Fruit fly (Drosophila melanogaster): ENCODE results near the gene sro.

DNA sequence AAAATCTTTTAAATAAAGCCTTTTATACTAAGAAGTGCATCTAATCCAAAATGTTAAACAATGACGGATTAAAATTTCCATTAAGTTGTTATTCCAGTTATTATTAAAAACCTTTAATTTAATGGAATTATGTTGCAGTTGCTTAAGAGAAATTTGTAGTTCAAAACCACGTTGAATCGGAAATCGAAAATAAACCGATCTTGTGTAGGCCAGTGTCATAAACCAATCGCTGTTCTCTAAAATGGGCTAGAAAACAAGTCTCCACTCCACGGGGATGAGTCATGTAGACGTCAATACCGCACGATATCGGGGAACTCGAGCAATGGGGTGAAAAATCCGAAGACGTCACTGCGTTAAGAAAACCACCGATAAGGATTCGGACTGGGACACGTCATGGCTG lies 32.8 kb upstream of the sro start:
- no peak for TF ChIP-seq psq (optimal IDR thresholded peaks at IDR 0.05)
- TF ChIP-seq h (optimal IDR thresholded peaks at IDR 0.05) = no peak
- TF ChIP-seq Myc (optimal IDR thresholded peaks at IDR 0.05) = no peak
- no peak for TF ChIP-seq ttk (optimal IDR thresholded peaks at IDR 0.05)
- TF ChIP-seq Sin3A (optimal IDR thresholded peaks at IDR 0.05) = no peak
- no peak for TF ChIP-seq insv (optimal IDR thresholded peaks at IDR 0.05)

Measured in Kc167 (cell line).